Worm (Caenorhabditis elegans): Measurements from ENCODE around the gene F58A3.4.

- TF ChIP-seq elt-1 (tag; optimal IDR thresholded peaks at IDR 0.05; ENCODE audit: borderline replicate concordance, insufficient read depth) = no peak
- no peak for TF ChIP-seq nhr-237 (tag; optimal IDR thresholded peaks at IDR 0.05)
- no peak for TF ChIP-seq ces-1 (GFP tag; optimal IDR thresholded peaks at IDR 0.05)
- TF ChIP-seq sem-2 (GFP tag; optimal IDR thresholded peaks at IDR 0.05) = no peak
- no peak for TF ChIP-seq unc-62 (GFP tag; optimal IDR thresholded peaks at IDR 0.05)
- TF ChIP-seq tbx-8 (GFP tag; optimal IDR thresholded peaks at IDR 0.05) = no peak
- no peak for TF ChIP-seq lsy-2 (tag; optimal IDR thresholded peaks at IDR 0.05)
- TF ChIP-seq ham-2 (GFP tag; optimal IDR thresholded peaks at IDR 0.05) = no peak
- no peak for TF ChIP-seq nhr-12 (tag; optimal IDR thresholded peaks at IDR 0.05)
- no peak for TF ChIP-seq mab-5 (tag; optimal IDR thresholded peaks at IDR 0.05)
Measured at ce11 chrX:11008052-11008451, 2.4 kb downstream of the F58A3.4 start, which contains the start of gene del-5.

All from whole organism, mixed stage, embryonic.